Fruit fly (Drosophila melanogaster) Kc167 (cell line): ENCODE data around the gene CG33281.

Experiments
- Sin3A ChIP-seq: fragments of >200 bp; optimal IDR thresholded peaks from 2 replicates; lab custom pipeline; 2018; ENCODE audit warnings: missing external identifiers
- h ChIP-seq: fragments of >200 bp; optimal IDR thresholded peaks from 3 replicates; lab custom pipeline; 2018; ENCODE audit warnings: missing external identifiers
- psq ChIP-seq: fragments of >200 bp; optimal IDR thresholded peaks from 2 replicates; lab custom pipeline; 2017; ENCODE audit warnings: missing external identifiers
- ttk ChIP-seq: sonication (Bioruptor generic); optimal IDR thresholded peaks from 2 replicates; lab custom pipeline; 2017; ENCODE audit warnings: missing external identifiers

DNA sequence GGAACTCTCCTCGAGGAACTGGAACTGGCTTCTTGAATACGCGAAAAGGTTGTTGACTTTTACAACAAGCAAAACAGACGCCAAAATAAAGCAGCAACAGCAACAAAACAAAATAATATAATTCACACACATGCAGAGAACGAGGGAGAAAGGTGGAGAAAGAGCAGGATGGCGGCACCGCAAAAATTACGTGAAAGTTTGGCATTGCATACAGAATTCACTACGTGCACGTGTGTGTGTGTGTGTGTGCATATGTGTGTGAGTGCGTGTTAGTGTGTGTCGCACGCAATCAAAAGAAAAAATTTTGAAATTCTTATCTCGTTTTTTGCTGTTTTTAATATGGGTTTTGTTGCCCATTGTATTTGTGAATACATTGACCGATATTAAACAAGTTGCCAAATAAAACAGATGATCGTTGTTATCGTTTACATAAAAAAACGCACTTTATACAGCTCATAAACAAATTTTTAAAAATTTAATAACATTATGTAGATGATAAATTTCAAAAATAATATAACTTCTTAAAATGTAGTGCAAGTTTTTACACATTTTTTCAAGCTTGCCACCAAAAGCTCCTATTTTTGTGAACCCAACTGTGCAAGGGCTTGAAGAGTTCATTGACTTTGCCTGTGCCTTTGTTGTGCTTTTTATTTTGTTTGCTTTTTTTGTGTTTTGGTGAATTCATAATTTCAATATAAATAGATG is 17.3 kb downstream of the CG33281 start:
- TF ChIP-seq Sin3A (no peak), h (lab: Kevin White, UChicago) (no peak), psq (no peak), ttk (lab: Kevin White, UChicago) (no peak)
